Worm (Caenorhabditis elegans) whole organism, late embryonic: ENCODE measurements around the gene ser-1.

Source experiments
- K02D7.2 ChIP-seq: sonication (generic microtip); optimal IDR thresholded peaks from 2 replicates; lab custom pipeline; 2017; ENCODE audit warnings: mild to moderate bottlenecking, missing genetic modification characterization, missing compliant biosample characterization
- ama-1 ChIP-seq: fragments of 150-350 bp; optimal IDR thresholded peaks from 2 replicates; lab custom pipeline; 2014
- ceh-30 ChIP-seq: fragments of 150-350 bp; optimal IDR thresholded peaks from 2 replicates; lab custom pipeline; 2014; ENCODE audit warnings: missing biosample characterization, missing genetic modification characterization
- fax-1 ChIP-seq: sonication (generic microtip); optimal IDR thresholded peaks from 2 replicates; lab custom pipeline; 2016; ENCODE audit warnings: missing genotype, missing genetic modification characterization, missing compliant biosample characterization
- fkh-10 ChIP-seq: fragments of 150-350 bp; optimal IDR thresholded peaks from 2 replicates; lab custom pipeline; 2014; ENCODE audit warnings: missing biosample characterization, missing genetic modification reagents, missing genetic modification characterization
- npax-4 ChIP-seq: sonication (generic microtip); optimal IDR thresholded peaks from 2 replicates; lab custom pipeline; 2016; ENCODE audit warnings: missing genetic modification characterization, missing compliant biosample characterization
- pha-2 ChIP-seq: sonication (generic microtip); optimal IDR thresholded peaks from 2 replicates; lab custom pipeline; 2017; ENCODE audit warnings: mild to moderate bottlenecking, missing genetic modification characterization, missing compliant biosample characterization
- sdc-2 ChIP-seq: sonication (generic microtip); optimal IDR thresholded peaks from 2 replicates; lab custom pipeline; 2016; ENCODE audit warnings: missing genotype, missing genetic modification characterization, missing compliant biosample characterization
- tbx-2 ChIP-seq: sonication (generic microtip); optimal IDR thresholded peaks from 2 replicates; lab custom pipeline; 2016; ENCODE audit warnings: missing genetic modification characterization, missing compliant biosample characterization
- unc-55 ChIP-seq: sonication (generic microtip); optimal IDR thresholded peaks from 2 replicates; lab custom pipeline; 2017; ENCODE audit warnings: missing biosample characterization, missing genetic modification reagents, missing genetic modification characterization
- ztf-16 ChIP-seq: sonication (generic microtip); optimal IDR thresholded peaks from 2 replicates; lab custom pipeline; 2017; ENCODE audit warnings: missing genetic modification characterization, missing compliant biosample characterization

ce11 chrX:16536230-16536940, 43.2 kb upstream of the ser-1 start, which contains the start of gene pat-9:
- TF ChIP-seq npax-4 (tag; lab: Kevin White, UChicago) (no peak), ztf-16 (tag; lab: Kevin White, UChicago) (no peak), pha-2 (tag; lab: Kevin White, UChicago) (no peak), tbx-2 (tag; lab: Kevin White, UChicago) (peak; percentile 37), ama-1 (lab: Kevin White, UChicago) (no peak), fax-1 (tag; lab: Kevin White, UChicago) (no peak), fkh-10 (GFP tag; lab: Kevin White, UChicago) (no peak), unc-55 (GFP tag; lab: Kevin White, UChicago) (no peak), ceh-30 (tag; lab: Kevin White, UChicago) (no peak), sdc-2 (tag; lab: Kevin White, UChicago) (no peak), K02D7.2 (tag; lab: Kevin White, UChicago) (no peak)
